Fruit fly (Drosophila melanogaster) whole organism, embryonic: ENCODE results near the gene CG7342.

Experiments used
- CG14014 ChIP-seq: fragments of 200-800 bp; sonication (Bioruptor generic); IDR thresholded peaks from 2 replicates; pipeline ENCODE4 v1.3.6; 2022; ENCODE audit warnings: missing biosample characterization, missing genetic modification characterization
- Dad ChIP-seq: fragments of 200-800 bp; sonication (Bioruptor generic); optimal IDR thresholded peaks from 3 replicates; lab custom pipeline; 2016; ENCODE audit warnings: missing biosample characterization, missing genetic modification characterization
- Ets65A ChIP-seq: fragments of 200-800 bp; sonication (Bioruptor generic); peaks from one replicate; lab custom pipeline; 2016; ENCODE audit warnings: missing biosample characterization, missing genetic modification characterization
- Gsc ChIP-seq: fragments of 200-800 bp; sonication (Bioruptor generic); IDR thresholded peaks from 2 replicates; pipeline ENCODE4 v1.3.6; 2022; ENCODE audit warnings: missing biosample characterization, missing genetic modification characterization
- Nf-YA ChIP-seq: fragments of 200-800 bp; sonication (Bioruptor generic); IDR thresholded peaks from 2 replicates; pipeline ENCODE4 v1.3.6; 2022; ENCODE audit warnings: missing biosample characterization, missing genetic modification characterization
- eyg ChIP-seq: fragments of 200-800 bp; sonication (Bioruptor generic); optimal IDR thresholded peaks from 3 replicates; lab custom pipeline; 2016; ENCODE audit warnings: missing biosample characterization, missing genetic modification characterization
- knrl ChIP-seq: fragments of 200-800 bp; sonication (Bioruptor generic); IDR thresholded peaks from 3 replicates; pipeline ENCODE4 v1.3.6; 2022; ENCODE audit warnings: missing biosample characterization, missing genetic modification characterization; ENCODE audit not compliant: partially characterized antibody
- zfh1 ChIP-seq: fragments of 200-800 bp; sonication (Bioruptor generic); IDR thresholded peaks from 3 replicates; pipeline ENCODE4 v1.3.6; 2022; ENCODE audit warnings: missing biosample characterization, missing genetic modification characterization

- no peak for TF ChIP-seq Ets65A
- TF ChIP-seq CG14014 (GFP tag; lab: Robert Waterston, UW): no peak
- no peak for TF ChIP-seq zfh1 (GFP tag; lab: Robert Waterston, UW)
- no peak for TF ChIP-seq eyg (GFP tag; lab: Kevin White, UChicago)
- TF ChIP-seq Dad: no peak
- no peak for TF ChIP-seq Gsc
- no peak for TF ChIP-seq knrl (GFP tag; lab: Robert Waterston, UW)
- no peak for TF ChIP-seq Nf-YA (GFP tag; lab: Robert Waterston, UW)
Measured at dm6 chr3R:19571195-19571594, 32.0 kb upstream of the CG7342 start.
